Worm (Caenorhabditis elegans) whole organism, mixed stage, embryonic: ENCODE results near the gene F47B10.4.
A peak's percentile ranks its signal among the peaks of the same experiment; 100 is the strongest.

ENCODE experiments used
- M03D4.4 ChIP-seq: sonication (generic microtip); optimal IDR thresholded peaks from 2 replicates; lab custom pipeline; 2017; ENCODE audit warnings: mild to moderate bottlenecking, missing genetic modification characterization, missing compliant biosample characterization
- bed-3 ChIP-seq: fragments of 200-800 bp; sonication (Bioruptor generic); optimal IDR thresholded peaks from 3 replicates; lab custom pipeline; 2018; ENCODE audit warnings: mild to moderate bottlenecking, missing genetic modification characterization, moderate library complexity, missing compliant biosample characterization
- blmp-1 ChIP-seq: fragments of 150-350 bp; optimal IDR thresholded peaks from 2 replicates; lab custom pipeline; 2014; ENCODE audit warnings: missing biosample characterization, missing genetic modification characterization
- ceh-39 ChIP-seq: fragments of 150-350 bp; optimal IDR thresholded peaks from 2 replicates; lab custom pipeline; 2014; ENCODE audit warnings: missing biosample characterization, missing genetic modification characterization
- ceh-43 ChIP-seq: fragments of 200-800 bp; sonication (Bioruptor generic); optimal IDR thresholded peaks from 2 replicates; lab custom pipeline; 2018; ENCODE audit warnings: mild to moderate bottlenecking, missing genetic modification characterization, moderate library complexity, missing compliant biosample characterization
- ceh-83 ChIP-seq: fragments of 200-800 bp; sonication (Bioruptor generic); optimal IDR thresholded peaks from 2 replicates; lab custom pipeline; 2018; ENCODE audit warnings: mild to moderate bottlenecking, missing genetic modification characterization, missing compliant biosample characterization
- ces-1 ChIP-seq: fragments of 150-350 bp; optimal IDR thresholded peaks from 2 replicates; lab custom pipeline; 2014; ENCODE audit warnings: missing biosample characterization, missing genetic modification reagents, missing genetic modification characterization
- cnd-1 ChIP-seq: fragments of 200-800 bp; sonication (Bioruptor generic); optimal IDR thresholded peaks from 2 replicates; lab custom pipeline; 2018; ENCODE audit warnings: mild to moderate bottlenecking, missing genetic modification characterization, missing compliant biosample characterization
- drap-1 ChIP-seq: fragments of 200-800 bp; sonication (Bioruptor generic); optimal IDR thresholded peaks from 3 replicates; lab custom pipeline; 2018; ENCODE audit warnings: mild to moderate bottlenecking, missing genetic modification characterization, missing compliant biosample characterization
- elt-1 ChIP-seq: sonication (generic microtip); optimal IDR thresholded peaks from 2 replicates; lab custom pipeline; 2017; ENCODE audit warnings: missing genetic modification characterization, mild to moderate bottlenecking, missing compliant biosample characterization, antibody characterized with exemption, moderate library complexity, borderline replicate concordance; ENCODE audit not compliant: insufficient read depth
- elt-3 ChIP-seq: fragments of 150-350 bp; optimal IDR thresholded peaks from 2 replicates; lab custom pipeline; 2014; ENCODE audit warnings: missing biosample characterization, missing genetic modification characterization
- flh-1 ChIP-seq: fragments of 200-800 bp; sonication (Bioruptor generic); optimal IDR thresholded peaks from 2 replicates; lab custom pipeline; 2018; ENCODE audit warnings: mild to moderate bottlenecking, missing genetic modification characterization, moderate library complexity, missing compliant biosample characterization
- ham-2 ChIP-seq: fragments of 200-800 bp; sonication (Bioruptor generic); optimal IDR thresholded peaks from 2 replicates; lab custom pipeline; 2018; ENCODE audit warnings: mild to moderate bottlenecking, missing genetic modification characterization, missing compliant biosample characterization
- hlh-1 ChIP-seq: fragments of 150-350 bp; optimal IDR thresholded peaks from 2 replicates; lab custom pipeline; 2014; ENCODE audit warnings: missing biosample characterization, missing genetic modification reagents, missing genetic modification characterization
- lin-13 ChIP-seq: fragments of 150-350 bp; optimal IDR thresholded peaks from 2 replicates; lab custom pipeline; 2014; ENCODE audit warnings: missing biosample characterization, missing genetic modification characterization
- lin-32 ChIP-seq: fragments of 200-800 bp; sonication (Bioruptor generic); optimal IDR thresholded peaks from 2 replicates; lab custom pipeline; 2018; ENCODE audit warnings: mild to moderate bottlenecking, missing genetic modification characterization, missing compliant biosample characterization
- lsy-2 ChIP-seq: fragments of 150-350 bp; optimal IDR thresholded peaks from 2 replicates; lab custom pipeline; 2014; ENCODE audit warnings: missing biosample characterization, missing genetic modification characterization
- mab-5 ChIP-seq: fragments of 150-350 bp; optimal IDR thresholded peaks from 2 replicates; lab custom pipeline; 2014; ENCODE audit warnings: missing biosample characterization, missing genetic modification characterization
- mep-1 ChIP-seq: fragments of 150-350 bp; optimal IDR thresholded peaks from 2 replicates; lab custom pipeline; 2017; ENCODE audit warnings: missing biosample characterization, missing genetic modification reagents, missing genetic modification characterization, inconsistent platforms
- nhr-12 ChIP-seq: fragments of 150-350 bp; optimal IDR thresholded peaks from 2 replicates; lab custom pipeline; 2014; ENCODE audit warnings: missing biosample characterization, missing genetic modification characterization
- nhr-237 ChIP-seq: fragments of 150-350 bp; optimal IDR thresholded peaks from 2 replicates; lab custom pipeline; 2014; ENCODE audit warnings: missing biosample characterization, missing genetic modification characterization
- nhr-28 ChIP-seq: fragments of 150-350 bp; optimal IDR thresholded peaks from 2 replicates; lab custom pipeline; 2014; ENCODE audit warnings: missing biosample characterization, missing genetic modification characterization
- nhr-76 ChIP-seq: sonication (generic microtip); optimal IDR thresholded peaks from 2 replicates; lab custom pipeline; 2017; ENCODE audit warnings: missing biosample characterization, missing genetic modification characterization
- pha-4 ChIP-seq: fragments of 150-350 bp; optimal IDR thresholded peaks from 2 replicates; lab custom pipeline; 2018; ENCODE audit warnings: missing biosample characterization, missing genetic modification reagents, missing genetic modification characterization
- sem-2 ChIP-seq: fragments of 200-800 bp; sonication (Bioruptor generic); optimal IDR thresholded peaks from 2 replicates; lab custom pipeline; 2018; ENCODE audit warnings: mild to moderate bottlenecking, missing genetic modification characterization, missing compliant biosample characterization
- snpc-4 ChIP-seq: fragments of 150-350 bp; optimal IDR thresholded peaks from 2 replicates; lab custom pipeline; 2014; ENCODE audit warnings: missing biosample characterization, missing genetic modification characterization
- sptf-1 ChIP-seq: sonication (generic microtip); optimal IDR thresholded peaks from 2 replicates; lab custom pipeline; 2017; ENCODE audit warnings: mild to moderate bottlenecking, missing genetic modification characterization, moderate library complexity, missing compliant biosample characterization
- tbx-8 ChIP-seq: fragments of 200-800 bp; sonication (Bioruptor generic); optimal IDR thresholded peaks from 2 replicates; lab custom pipeline; 2018; ENCODE audit warnings: mild to moderate bottlenecking, missing genetic modification characterization, moderate library complexity, missing compliant biosample characterization
- unc-120 ChIP-seq: sonication (generic microtip); optimal IDR thresholded peaks from 2 replicates; lab custom pipeline; 2017; ENCODE audit warnings: missing genetic modification characterization, missing compliant biosample characterization; ENCODE audit not compliant: poor library complexity, severe bottlenecking
- unc-39 ChIP-seq: fragments of 150-350 bp; optimal IDR thresholded peaks from 2 replicates; lab custom pipeline; 2014; ENCODE audit warnings: missing biosample characterization, missing genetic modification characterization
- unc-62 ChIP-seq: fragments of 150-350 bp; optimal IDR thresholded peaks from 2 replicates; lab custom pipeline; 2014; ENCODE audit warnings: missing biosample characterization, missing genetic modification reagents, missing genetic modification characterization
- zip-8 ChIP-seq: fragments of 150-350 bp; optimal IDR thresholded peaks from 2 replicates; lab custom pipeline; 2014; ENCODE audit warnings: missing biosample characterization, missing genetic modification characterization
- ztf-11 ChIP-seq: fragments of 150-350 bp; optimal IDR thresholded peaks from 2 replicates; lab custom pipeline; 2014; ENCODE audit warnings: missing biosample characterization, missing genetic modification characterization

The F47B10.4 gene

ce11 chrX:10851202-10851601 is 39.9 kb upstream of the F47B10.4 start:
- peak; percentile 17 for TF ChIP-seq unc-62 (GFP tag; lab: Kevin White, UChicago)
- no peak for TF ChIP-seq flh-1 (GFP tag; lab: Kevin White, UChicago)
- TF ChIP-seq zip-8 (tag; lab: Kevin White, UChicago), result peak; percentile 13
- TF ChIP-seq, all 35 proteins: peak for 2

ce11 chrX:10851735-10852134 is 39.3 kb upstream of the F47B10.4 start:
- TF ChIP-seq flh-1 (GFP tag; lab: Kevin White, UChicago) (no peak), elt-3 (no peak), unc-39 (tag; lab: Kevin White, UChicago) (no peak), ceh-43 (GFP tag; lab: Kevin White, UChicago) (no peak), cnd-1 (tag; lab: Kevin White, UChicago) (peak; percentile 46), blmp-1 (tag; lab: Kevin White, UChicago) (no peak), ces-1 (peak; percentile 91)

- no peak for TF ChIP-seq flh-1 (GFP tag; lab: Kevin White, UChicago)
- no peak for TF ChIP-seq snpc-4 (tag; lab: Kevin White, UChicago)
- no peak for TF ChIP-seq zip-8 (tag; lab: Kevin White, UChicago)
- peak; percentile 91 for TF ChIP-seq hlh-1 (tag; lab: Kevin White, UChicago)
- no peak for TF ChIP-seq lin-13 (tag; lab: Kevin White, UChicago)
- TF ChIP-seq unc-62 (GFP tag; lab: Kevin White, UChicago), result peak; percentile 29
- no peak for TF ChIP-seq bed-3 (GFP tag; lab: Kevin White, UChicago)
- no peak for TF ChIP-seq elt-3
Measured at ce11 chrX:10853271-10853670, 37.8 kb upstream of the F47B10.4 start.

DNA sequence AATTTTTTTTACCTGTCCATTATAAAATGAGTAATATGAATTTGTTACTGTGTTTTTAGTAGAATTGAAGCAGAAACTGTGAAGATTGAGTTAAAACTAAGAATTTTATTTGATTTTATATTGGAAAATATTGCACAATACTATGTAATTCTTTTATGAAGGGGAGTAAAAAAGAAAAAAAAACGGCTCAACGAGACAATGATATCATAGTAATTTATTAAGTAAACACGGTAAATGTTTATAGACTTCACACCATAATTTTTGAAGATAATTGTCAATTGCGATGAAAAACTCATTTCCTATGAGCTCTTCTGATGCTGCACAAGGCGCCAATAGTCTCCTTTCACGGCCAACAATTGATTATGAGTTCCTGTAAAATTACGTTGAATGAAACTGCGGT is 31.9 kb upstream of the F47B10.4 start, which contains the start of gene pgp-5:
TSS of gene pgp-5 (minus strand) at position 87 of the 400 bp plus-strand sequence.
- TF ChIP-seq pha-4 (tag; lab: Kevin White, UChicago) (no peak), ceh-83 (no peak), tbx-8 (no peak), ceh-39 (tag; lab: Kevin White, UChicago) (no peak), unc-62 (GFP tag; lab: Kevin White, UChicago) (no peak), cnd-1 (tag; lab: Kevin White, UChicago) (no peak), nhr-237 (tag; lab: Kevin White, UChicago) (no peak), M03D4.4 (tag; lab: Kevin White, UChicago) (no peak), mab-5 (tag; lab: Kevin White, UChicago) (no peak), zip-8 (tag; lab: Kevin White, UChicago) (no peak), unc-120 (tag; lab: Kevin White, UChicago) (no peak), lsy-2 (no peak), sptf-1 (tag; lab: Kevin White, UChicago) (no peak), snpc-4 (tag; lab: Kevin White, UChicago) (no peak), blmp-1 (tag; lab: Kevin White, UChicago) (no peak), ces-1 (no peak), lin-32 (GFP tag; lab: Kevin White, UChicago) (no peak), elt-3 (no peak)

- TF ChIP-seq ceh-43 (GFP tag; lab: Kevin White, UChicago) (no peak), flh-1 (GFP tag; lab: Kevin White, UChicago) (no peak), sem-2 (no peak), hlh-1 (tag; lab: Kevin White, UChicago) (no peak)
Measured at ce11 chrX:10859622-10860021, 31.4 kb upstream of the F47B10.4 start.

- TF ChIP-seq unc-62 (GFP tag; lab: Kevin White, UChicago), result no peak
- TF ChIP-seq M03D4.4 (tag; lab: Kevin White, UChicago), result no peak
- no peak for TF ChIP-seq nhr-12
Measured at ce11 chrX:10861673-10862072, 29.4 kb upstream of the F47B10.4 start.

ce11 chrX:10862582-10862981 is 28.5 kb upstream of the F47B10.4 start:
- TF ChIP-seq ceh-43 (GFP tag; lab: Kevin White, UChicago), result no peak
- TF ChIP-seq ces-1, result no peak
- TF ChIP-seq unc-120 (tag; lab: Kevin White, UChicago), result no peak
- no peak for TF ChIP-seq lin-13 (tag; lab: Kevin White, UChicago)
- TF ChIP-seq unc-62 (GFP tag; lab: Kevin White, UChicago), result no peak
- no peak for TF ChIP-seq flh-1 (GFP tag; lab: Kevin White, UChicago)
- no peak for TF ChIP-seq elt-3
- no peak for TF ChIP-seq ham-2
- TF ChIP-seq ceh-83, result no peak
- no peak for TF ChIP-seq pha-4 (tag; lab: Kevin White, UChicago)
- no peak for TF ChIP-seq elt-1
- no peak for TF ChIP-seq drap-1
- no peak for TF ChIP-seq mab-5 (tag; lab: Kevin White, UChicago)
- TF ChIP-seq mep-1 (tag; lab: Kevin White, UChicago), result no peak
- TF ChIP-seq nhr-28 (tag; lab: Kevin White, UChicago), result no peak
- no peak for TF ChIP-seq nhr-76
- TF ChIP-seq ztf-11 (tag; lab: Kevin White, UChicago), result no peak
- TF ChIP-seq, all 35 proteins: peak for 0
